Fruit fly (Drosophila melanogaster) S2 (cell line): ENCODE results near the gene Dop1R2.

ENCODE experiments used
- CG8478 ChIP-seq: fragments of >200 bp; optimal IDR thresholded peaks from 2 replicates; lab custom pipeline; 2018
- CTCF ChIP-seq, 2 experiments: fragments of >200 bp; optimal IDR thresholded peaks; 2 replicates each; lab custom pipeline; 2018

DNA sequence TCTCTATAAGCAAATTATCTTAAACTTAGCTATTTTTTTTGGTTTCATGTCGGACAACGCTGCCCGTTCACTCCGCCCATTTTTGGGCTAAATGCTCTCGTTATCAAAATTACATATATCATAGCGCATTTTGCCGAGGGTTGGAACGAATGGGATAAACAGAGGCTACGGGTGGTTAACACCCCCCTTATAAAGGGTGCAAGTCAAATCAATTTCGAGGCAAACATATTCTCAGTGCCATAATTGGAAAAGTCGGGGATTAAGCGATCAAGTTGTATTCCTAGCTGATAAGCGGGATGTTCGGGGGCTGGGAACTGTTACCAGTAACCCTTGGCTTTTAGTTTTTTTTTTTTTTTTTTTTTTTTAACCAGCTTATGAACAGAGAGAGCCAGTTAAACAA lies 76.5 kb downstream of the Dop1R2 start:
- TF ChIP-seq CTCF (optimal IDR thresholded peaks at IDR 0.05; lab: Kevin White, UChicago) (no peak), CG8478 (lab: Kevin White, UChicago) (no peak)
